Worm (Caenorhabditis elegans) whole organism, early embryonic: ENCODE data around the gene Y49F6B.14.

Experiments used
- B0310.2 ChIP-seq: sonication (generic microtip); optimal IDR thresholded peaks from 2 replicates; lab custom pipeline; 2016; ENCODE audit warnings: mild to moderate bottlenecking, missing genetic modification characterization, missing compliant biosample characterization
- F13C5.2 ChIP-seq: sonication (generic microtip); optimal IDR thresholded peaks from 2 replicates; lab custom pipeline; 2017; ENCODE audit warnings: mild to moderate bottlenecking, missing genetic modification characterization, inconsistent platforms, missing compliant biosample characterization
- ama-1 ChIP-seq: fragments of 150-350 bp; optimal IDR thresholded peaks from 2 replicates; lab custom pipeline; 2014
- ceh-13 ChIP-seq: fragments of 200-800 bp; sonication (Bioruptor generic); optimal IDR thresholded peaks from 2 replicates; lab custom pipeline; 2018; ENCODE audit warnings: mild to moderate bottlenecking, missing genetic modification characterization, missing compliant biosample characterization
- ceh-36 ChIP-seq: sonication (generic microtip); optimal IDR thresholded peaks from 2 replicates; lab custom pipeline; 2016; ENCODE audit warnings: missing genetic modification characterization, inconsistent platforms, missing compliant biosample characterization
- ets-7 ChIP-seq: sonication (generic microtip); optimal IDR thresholded peaks from 2 replicates; lab custom pipeline; 2016; ENCODE audit warnings: missing genotype, missing genetic modification characterization, missing compliant biosample characterization
- flt-1 ChIP-seq: fragments of 200-800 bp; sonication (Bioruptor generic); IDR thresholded peaks from 2 replicates; pipeline ENCODE4 v1.3.6; 2022; ENCODE audit warnings: missing genetic modification characterization, missing compliant biosample characterization
- hmbx-1 ChIP-seq: sonication (generic microtip); optimal IDR thresholded peaks from 2 replicates; lab custom pipeline; 2016; ENCODE audit warnings: mild to moderate bottlenecking, missing genetic modification characterization, missing compliant biosample characterization
- pes-1 ChIP-seq: fragments of 200-800 bp; sonication (Bioruptor generic); IDR thresholded peaks from 2 replicates; pipeline ENCODE4 v1.3.6; 2022; ENCODE audit warnings: missing genetic modification reagents, missing genetic modification characterization, missing compliant biosample characterization
- scrt-1 ChIP-seq: fragments of 200-800 bp; sonication (Bioruptor generic); IDR thresholded peaks from 2 replicates; pipeline ENCODE4 v1.3.6; 2022; ENCODE audit warnings: missing genetic modification characterization, missing compliant biosample characterization
- sea-1 ChIP-seq: fragments of 200-800 bp; sonication (Bioruptor generic); conservative IDR thresholded peaks from 2 replicates; pipeline ENCODE4 v1.3.6; 2022; ENCODE audit warnings: missing genetic modification characterization, missing compliant biosample characterization
- tra-4 ChIP-seq: sonication (generic microtip); optimal IDR thresholded peaks from 2 replicates; lab custom pipeline; 2017; ENCODE audit warnings: missing genetic modification characterization, missing compliant biosample characterization

DNA sequence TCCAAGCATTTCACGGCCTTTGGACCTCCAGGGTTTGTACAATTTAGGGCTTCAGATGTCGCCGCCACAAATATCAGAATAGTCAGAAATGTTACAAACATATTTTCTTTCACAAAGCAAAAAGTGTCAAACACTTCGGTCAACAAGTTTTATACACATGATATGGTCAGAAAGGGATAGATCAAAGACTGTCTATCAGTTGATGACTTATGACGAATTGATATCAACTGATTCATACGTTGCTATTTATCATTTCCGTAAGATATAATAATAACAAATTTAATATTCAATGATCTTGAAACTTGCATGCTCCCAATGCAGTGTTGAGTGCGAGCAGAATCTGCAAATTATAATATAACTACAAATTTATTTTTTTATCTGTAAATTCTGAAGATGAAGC is 45.3 kb upstream of the Y49F6B.14 start, which contains the start of gene W10G11.1:
- TF ChIP-seq ama-1 (lab: Kevin White, UChicago) (no peak), sea-1 (GFP tag; lab: Robert Waterston, UW) (no peak), F13C5.2 (tag; lab: Kevin White, UChicago) (no peak), tra-4 (tag; lab: Kevin White, UChicago) (no peak), flt-1 (GFP tag; lab: Robert Waterston, UW) (no peak), ceh-36 (no peak), pes-1 (no peak), hmbx-1 (tag; lab: Kevin White, UChicago) (no peak), B0310.2 (tag; lab: Kevin White, UChicago) (no peak), scrt-1 (GFP tag; lab: Robert Waterston, UW) (no peak), ceh-13 (GFP tag; lab: Kevin White, UChicago) (no peak), ets-7 (tag; lab: Kevin White, UChicago) (no peak)
